Worm (Caenorhabditis elegans) whole organism, L4 larva: ENCODE measurements around the gene srbc-8.

Experiments
- F10B5.3 ChIP-seq: sonication (generic microtip); optimal IDR thresholded peaks from 2 replicates; lab custom pipeline; 2016; ENCODE audit warnings: mild to moderate bottlenecking, missing genetic modification characterization, missing compliant biosample characterization
- F44E2.7 ChIP-seq: fragments of 200-800 bp; sonication (Bioruptor generic); IDR thresholded peaks from 2 replicates; pipeline ENCODE4 v2.1.2; 2022; ENCODE audit warnings: missing genetic modification characterization, missing compliant biosample characterization
- F49E8.2 ChIP-seq: sonication (generic microtip); optimal IDR thresholded peaks from 2 replicates; lab custom pipeline; 2016; ENCODE audit warnings: missing compliant biosample characterization, mild to moderate bottlenecking, missing genetic modification characterization, borderline replicate concordance
- R02D3.7 ChIP-seq: fragments of 150-350 bp; sonication (generic microtip); optimal IDR thresholded peaks from 3 replicates; lab custom pipeline; 2014; ENCODE audit warnings: missing biosample characterization, missing genetic modification characterization
- T20F7.1 ChIP-seq: fragments of 200-800 bp; sonication (Bioruptor generic); optimal IDR thresholded peaks from 2 replicates; lab custom pipeline; 2018; ENCODE audit warnings: mild to moderate bottlenecking, missing genetic modification characterization, missing compliant biosample characterization
- Y105C5A.15 ChIP-seq: fragments of 200-800 bp; sonication (Bioruptor generic); IDR thresholded peaks from 2 replicates; pipeline ENCODE4 v1.3.6; 2022; ENCODE audit warnings: missing genetic modification characterization, missing compliant biosample characterization
- Y5F2A.4 ChIP-seq: fragments of 200-800 bp; sonication (Bioruptor generic); optimal IDR thresholded peaks from 2 replicates; lab custom pipeline; 2018; ENCODE audit warnings: mild to moderate bottlenecking, missing genetic modification characterization, missing compliant biosample characterization
- ama-1 ChIP-seq: fragments of 150-350 bp; optimal IDR thresholded peaks from 2 replicates; lab custom pipeline; 2014; ENCODE audit warnings: inconsistent platforms, mixed read lengths
- attf-4 ChIP-seq: sonication (generic microtip); optimal IDR thresholded peaks from 3 replicates; lab custom pipeline; 2017; ENCODE audit warnings: missing biosample characterization, missing genetic modification characterization
- ceh-44 ChIP-seq: fragments of 200-800 bp; sonication (Bioruptor generic); IDR thresholded peaks from 2 replicates; pipeline ENCODE4 v1.3.6; 2022; ENCODE audit warnings: missing genetic modification reagents, missing genetic modification characterization, missing compliant biosample characterization
- ceh-62 ChIP-seq: sonication (generic microtip); optimal IDR thresholded peaks from 2 replicates; lab custom pipeline; 2017; ENCODE audit warnings: missing biosample characterization, missing genetic modification characterization
- daf-12 ChIP-seq: fragments of 150-350 bp; optimal IDR thresholded peaks from 2 replicates; lab custom pipeline; 2014; ENCODE audit warnings: missing biosample characterization, missing genetic modification reagents, missing genetic modification characterization
- dmd-8 ChIP-seq: fragments of 200-800 bp; sonication (Bioruptor generic); IDR thresholded peaks from 2 replicates; pipeline ENCODE4 v1.3.6; 2022; ENCODE audit warnings: missing genetic modification characterization, missing compliant biosample characterization
- dpl-1 ChIP-seq: fragments of 150-350 bp; optimal IDR thresholded peaks from 2 replicates; lab custom pipeline; 2014; ENCODE audit warnings: missing biosample characterization, missing genetic modification reagents, missing genetic modification characterization
- dve-1 ChIP-seq: sonication (generic microtip); optimal IDR thresholded peaks from 2 replicates; lab custom pipeline; 2017; ENCODE audit warnings: antibody characterized with exemption, mild to moderate bottlenecking, missing genetic modification characterization, missing compliant biosample characterization; ENCODE audit not compliant: insufficient read depth
- egl-27 ChIP-seq: sonication (generic microtip); optimal IDR thresholded peaks from 3 replicates; lab custom pipeline; 2017; ENCODE audit warnings: missing biosample characterization, missing genetic modification reagents, missing genetic modification characterization
- gei-8 ChIP-seq: fragments of 200-800 bp; sonication (Bioruptor generic); optimal IDR thresholded peaks from 2 replicates; lab custom pipeline; 2018; ENCODE audit warnings: mild to moderate bottlenecking, missing genetic modification characterization, missing compliant biosample characterization
- hif-1 ChIP-seq, 2 experiments: sonication (generic microtip); optimal IDR thresholded peaks; 2 replicates each; lab custom pipeline; 2016 to 2017; ENCODE audit warnings: missing compliant biosample characterization in 2 of 2, missing genetic modification characterization in 2 of 2, missing genetic modification reagents in 2 of 2, missing genotype in 2 of 2, mild to moderate bottlenecking in 1 of 2
- jun-1 ChIP-seq: fragments of 150-350 bp; optimal IDR thresholded peaks from 2 replicates; lab custom pipeline; 2014; ENCODE audit warnings: missing biosample characterization, missing genetic modification reagents, missing genetic modification characterization
- lin-1 ChIP-seq: fragments of 200-800 bp; sonication (Bioruptor generic); IDR thresholded peaks from 2 replicates; pipeline ENCODE4 v1.3.6; 2022; ENCODE audit warnings: missing genetic modification reagents, missing genetic modification characterization, missing compliant biosample characterization
- lin-29 ChIP-seq: fragments of 200-800 bp; sonication (Bioruptor generic); IDR thresholded peaks from 2 replicates; pipeline ENCODE4 v1.3.6; 2022; ENCODE audit warnings: missing genetic modification reagents, missing genetic modification characterization, missing compliant biosample characterization
- lir-3 ChIP-seq: sonication (generic microtip); optimal IDR thresholded peaks from 2 replicates; lab custom pipeline; 2016; ENCODE audit warnings: mild to moderate bottlenecking, missing genetic modification characterization, missing compliant biosample characterization
- madf-9 ChIP-seq: fragments of 200-800 bp; sonication (Bioruptor generic); conservative IDR thresholded peaks from 2 replicates; pipeline ENCODE4 v1.3.6; 2022; ENCODE audit warnings: missing genetic modification reagents, missing genetic modification characterization, missing compliant biosample characterization
- mdl-1 ChIP-seq, 2 experiments: fragments of 150-350 bp in 1 of 2; sonication (generic microtip) in 1 of 2; optimal IDR thresholded peaks; 2 replicates each; lab custom pipeline; 2014 to 2017; ENCODE audit warnings: missing biosample characterization in 2 of 2, missing genetic modification characterization in 2 of 2
- mes-2 ChIP-seq: sonication (generic microtip); optimal IDR thresholded peaks from 2 replicates; lab custom pipeline; 2016; ENCODE audit warnings: missing genotype, mild to moderate bottlenecking, missing genetic modification characterization, missing compliant biosample characterization; ENCODE audit not compliant: poor library complexity, severe bottlenecking
- nhr-10 ChIP-seq: fragments of 150-350 bp; optimal IDR thresholded peaks from 2 replicates; lab custom pipeline; 2014; ENCODE audit warnings: missing biosample characterization, missing genetic modification characterization
- nhr-11 ChIP-seq: fragments of 150-350 bp; optimal IDR thresholded peaks from 2 replicates; lab custom pipeline; 2014; ENCODE audit warnings: missing biosample characterization, missing genetic modification characterization
- nhr-28 ChIP-seq: fragments of 150-350 bp; optimal IDR thresholded peaks from 2 replicates; lab custom pipeline; 2014; ENCODE audit warnings: missing biosample characterization, missing genetic modification characterization
- nhr-42 ChIP-seq: fragments of 200-800 bp; sonication (Bioruptor generic); IDR thresholded peaks from 2 replicates; pipeline ENCODE4 v1.3.6; 2022; ENCODE audit warnings: missing genetic modification characterization, missing compliant biosample characterization
- nhr-76 ChIP-seq: fragments of 150-350 bp; optimal IDR thresholded peaks from 2 replicates; lab custom pipeline; 2014; ENCODE audit warnings: missing biosample characterization, missing genetic modification characterization
- pha-4 ChIP-seq, 2 experiments: fragments of 150-350 bp in 1 of 2; fragments of 200-800 bp in 1 of 2; sonication (Bioruptor generic) in 1 of 2; IDR thresholded peaks in 1 of 2; optimal IDR thresholded peaks in 1 of 2; 2 replicates each; pipeline versions ENCODE4 v1.3.6 to Lab custom; 2014 to 2022; ENCODE audit warnings: missing genetic modification characterization in 2 of 2, missing genetic modification reagents in 2 of 2, missing biosample characterization in 1 of 2, missing compliant biosample characterization in 1 of 2
- rbr-2 ChIP-seq: sonication (generic microtip); optimal IDR thresholded peaks from 2 replicates; lab custom pipeline; 2016; ENCODE audit warnings: missing genotype, missing genetic modification characterization, missing compliant biosample characterization
- saeg-2 ChIP-seq: fragments of 200-800 bp; sonication (Bioruptor generic); IDR thresholded peaks from 2 replicates; pipeline ENCODE4 v1.3.6; 2022; ENCODE audit warnings: missing genetic modification reagents, missing genetic modification characterization, missing compliant biosample characterization
- skn-1 ChIP-seq: fragments of 150-350 bp; optimal IDR thresholded peaks from 2 replicates; lab custom pipeline; 2014; ENCODE audit warnings: missing biosample characterization, missing genetic modification characterization
- snpc-4 ChIP-seq: fragments of 150-350 bp; optimal IDR thresholded peaks from 2 replicates; lab custom pipeline; 2014; ENCODE audit warnings: missing biosample characterization, missing genetic modification characterization
- spr-1 ChIP-seq: sonication (generic microtip); optimal IDR thresholded peaks from 2 replicates; lab custom pipeline; 2016; ENCODE audit warnings: mild to moderate bottlenecking, missing genetic modification characterization, missing compliant biosample characterization
- unc-130 ChIP-seq: sonication (generic microtip); optimal IDR thresholded peaks from 2 replicates; lab custom pipeline; 2016; ENCODE audit warnings: missing genetic modification reagents, missing genetic modification characterization, missing compliant biosample characterization
- unc-39 ChIP-seq: sonication (generic microtip); optimal IDR thresholded peaks from 2 replicates; lab custom pipeline; 2017; ENCODE audit warnings: missing biosample characterization, missing genetic modification characterization
- unc-62 ChIP-seq, 3 experiments: fragments of 150-350 bp in 1 of 3; sonication (generic microtip); optimal IDR thresholded peaks in 2 of 3; peaks in 1 of 3; 1 replicate in 1 of 3; 2 replicates in 2 of 3; lab custom pipeline; 2014 to 2017; ENCODE audit warnings: missing biosample characterization in 3 of 3, missing genetic modification characterization in 3 of 3, missing genetic modification reagents in 3 of 3, missing genotype in 1 of 3
- vab-7 ChIP-seq: fragments of 200-800 bp; sonication (Bioruptor generic); IDR thresholded peaks from 2 replicates; pipeline ENCODE4 v1.3.6; 2022; ENCODE audit warnings: missing genetic modification reagents, missing genetic modification characterization, missing compliant biosample characterization
- zag-1 ChIP-seq: fragments of 150-350 bp; optimal IDR thresholded peaks from 2 replicates; lab custom pipeline; 2014; ENCODE audit warnings: missing biosample characterization, missing genetic modification characterization
- ztf-7 ChIP-seq: fragments of 150-350 bp; optimal IDR thresholded peaks from 2 replicates; lab custom pipeline; 2014; ENCODE audit warnings: missing biosample characterization, missing genetic modification characterization

The srbc-8 gene

ce11 chrV:7465509-7465908 is 19.4 kb downstream of the srbc-8 start, which contains the start of gene F25E5.1 (continued):
- no peak for TF ChIP-seq dve-1 (tag; lab: Kevin White, UChicago)
- no peak for TF ChIP-seq lir-3 (tag; lab: Kevin White, UChicago)
- peak; percentile 53 for TF ChIP-seq rbr-2 (tag; lab: Kevin White, UChicago)
- TF ChIP-seq ceh-44 (GFP tag; lab: Robert Waterston, UW) = peak; percentile 17; the same call in 1 of the 2 replicates
- no peak for TF ChIP-seq egl-27 (tag; lab: Kevin White, UChicago)
- no peak for TF ChIP-seq vab-7 (GFP tag; lab: Robert Waterston, UW)
- no peak for TF ChIP-seq pha-4 (GFP tag; IDR thresholded peaks at IDR 0.05; lab: Robert Waterston, UW)
- peak; percentile 31 for TF ChIP-seq pha-4 (tag; optimal IDR thresholded peaks at IDR 0.05; lab: Kevin White, UChicago)
- no peak for TF ChIP-seq madf-9 (GFP tag; lab: Robert Waterston, UW)
- TF ChIP-seq Y5F2A.4 = no peak
- TF ChIP-seq nhr-42 = no peak
- no peak for TF ChIP-seq F49E8.2 (tag; lab: Kevin White, UChicago)
- TF ChIP-seq ztf-7 (tag; lab: Kevin White, UChicago) = no peak
- TF ChIP-seq skn-1 (tag; lab: Kevin White, UChicago) = no peak
- TF ChIP-seq mdl-1 (tag; optimal IDR thresholded peaks at IDR 0.05; lab: Kevin White, UChicago) = peak in 1 of 2 experiments; percentile 81
- peak; percentile 95 for TF ChIP-seq mes-2 (tag; lab: Kevin White, UChicago)
- no peak for TF ChIP-seq F10B5.3
- no peak for TF ChIP-seq hif-1 (tag; optimal IDR thresholded peaks at IDR 0.05; lab: Kevin White, UChicago)
- TF ChIP-seq R02D3.7 (tag; lab: Kevin White, UChicago) = no peak
- TF ChIP-seq unc-62 (GFP tag; optimal IDR thresholded peaks at IDR 0.05 in 1 of 2; lab: Kevin White, UChicago) = peak in 1 of 2 experiments; percentile 93
- no peak for TF ChIP-seq unc-62 (tag; optimal IDR thresholded peaks at IDR 0.05; lab: Kevin White, UChicago)
- TF ChIP-seq attf-4 = no peak
- no peak for TF ChIP-seq ama-1 (lab: Kevin White, UChicago)
- TF ChIP-seq saeg-2 (GFP tag; lab: Robert Waterston, UW) = no peak
- no peak for TF ChIP-seq T20F7.1
- TF ChIP-seq dmd-8 (GFP tag; lab: Robert Waterston, UW) = no peak
- TF ChIP-seq nhr-76 (tag; lab: Kevin White, UChicago) = no peak
- TF ChIP-seq spr-1 = no peak
- no peak for TF ChIP-seq ceh-62 (tag; lab: Kevin White, UChicago)
- peak; percentile 62 for TF ChIP-seq dpl-1 (GFP tag; lab: Kevin White, UChicago)
- TF ChIP-seq lin-1 (GFP tag; lab: Robert Waterston, UW) = no peak
- no peak for TF ChIP-seq daf-12 (tag; lab: Kevin White, UChicago)
- no peak for TF ChIP-seq nhr-11
- no peak for TF ChIP-seq unc-39 (tag; lab: Kevin White, UChicago)
- no peak for TF ChIP-seq nhr-10 (tag; lab: Kevin White, UChicago)
- no peak for TF ChIP-seq lin-29 (GFP tag; lab: Robert Waterston, UW)

- TF ChIP-seq hif-1 (tag; optimal IDR thresholded peaks at IDR 0.05; lab: Kevin White, UChicago) = no peak
- TF ChIP-seq F44E2.7 (GFP tag; lab: Robert Waterston, UW) = no peak
- TF ChIP-seq snpc-4 (tag; lab: Kevin White, UChicago) = no peak
- no peak for TF ChIP-seq gei-8 (GFP tag; lab: Kevin White, UChicago)
- TF ChIP-seq unc-130 = no peak
- no peak for TF ChIP-seq Y105C5A.15
- no peak for TF ChIP-seq jun-1 (tag; lab: Kevin White, UChicago)
- no peak for TF ChIP-seq Y5F2A.4
- TF ChIP-seq F49E8.2 (tag; lab: Kevin White, UChicago) = no peak
- no peak for TF ChIP-seq mdl-1 (tag; optimal IDR thresholded peaks at IDR 0.05; lab: Kevin White, UChicago)
- no peak for TF ChIP-seq pha-4 (GFP tag; IDR thresholded peaks at IDR 0.05; lab: Robert Waterston, UW)
- no peak for TF ChIP-seq pha-4 (tag; optimal IDR thresholded peaks at IDR 0.05; lab: Kevin White, UChicago)
- no peak for TF ChIP-seq lin-1 (GFP tag; lab: Robert Waterston, UW)
- no peak for TF ChIP-seq nhr-28 (tag; lab: Kevin White, UChicago)
- TF ChIP-seq dpl-1 (GFP tag; lab: Kevin White, UChicago) = no peak
- TF ChIP-seq unc-62 (GFP tag; optimal IDR thresholded peaks at IDR 0.05 in 1 of 2; lab: Kevin White, UChicago) = no peak
- TF ChIP-seq unc-62 (tag; optimal IDR thresholded peaks at IDR 0.05; lab: Kevin White, UChicago) = no peak
- no peak for TF ChIP-seq zag-1
- no peak for TF ChIP-seq egl-27 (tag; lab: Kevin White, UChicago)
These were observed 20.2 kb downstream of the srbc-8 start, which contains the start of gene srh-89 for ce11 chrV:7464696-7465095. TSS of gene srh-89 (minus strand) at chrV:7464796.
